Worm (Caenorhabditis elegans) whole organism, young adult: Measurements from ENCODE around the gene irld-47.

Experiments used
- F23B12.7 ChIP-seq: sonication (generic microtip); optimal IDR thresholded peaks from 2 replicates; lab custom pipeline; 2017; ENCODE audit warnings: missing genetic modification characterization, mild to moderate bottlenecking, missing compliant biosample characterization, antibody characterized with exemption, moderate library complexity; ENCODE audit not compliant: insufficient read depth
- F33H1.4 ChIP-seq: fragments of 200-800 bp; sonication (Bioruptor generic); IDR thresholded peaks from 2 replicates; pipeline ENCODE4 v1.3.6; 2022; ENCODE audit warnings: missing genetic modification reagents, missing genetic modification characterization, missing compliant biosample characterization
- F55B11.4 ChIP-seq: sonication (generic microtip); optimal IDR thresholded peaks from 2 replicates; lab custom pipeline; 2016; ENCODE audit warnings: missing compliant biosample characterization, missing genetic modification characterization, borderline replicate concordance; ENCODE audit not compliant: insufficient read depth
- akir-1 ChIP-seq: fragments of 200-800 bp; sonication (Bioruptor generic); optimal IDR thresholded peaks from 2 replicates; lab custom pipeline; 2018; ENCODE audit warnings: mild to moderate bottlenecking, missing genetic modification characterization, moderate library complexity, missing compliant biosample characterization
- ama-1 ChIP-seq, 3 experiments: fragments of 150-350 bp in 1 of 3; sonication (generic microtip) in 2 of 3; optimal IDR thresholded peaks; 2 replicates each; lab custom pipeline; 2014 to 2018; ENCODE audit warnings: missing biosample characterization in 2 of 3, missing genetic modification characterization in 2 of 3, missing genetic modification reagents in 2 of 3
- attf-5 ChIP-seq: fragments of 200-800 bp; sonication (Bioruptor generic); optimal IDR thresholded peaks from 2 replicates; lab custom pipeline; 2018; ENCODE audit warnings: mild to moderate bottlenecking, missing genetic modification characterization, missing compliant biosample characterization
- ceh-40 ChIP-seq: fragments of 200-800 bp; sonication (Bioruptor generic); IDR thresholded peaks from 2 replicates; pipeline ENCODE4 v1.3.6; 2022; ENCODE audit warnings: missing genetic modification characterization, missing compliant biosample characterization
- ceh-58 ChIP-seq: fragments of 200-800 bp; sonication (Bioruptor generic); IDR thresholded peaks from 2 replicates; pipeline ENCODE4 v1.3.6; 2022; ENCODE audit warnings: missing genetic modification characterization, missing compliant biosample characterization
- hsf-1 ChIP-seq: fragments of 200-800 bp; sonication (Bioruptor generic); IDR thresholded peaks from 2 replicates; pipeline ENCODE4 v1.3.6; 2022; ENCODE audit warnings: missing genetic modification reagents, missing genetic modification characterization, missing compliant biosample characterization
- lag-1 ChIP-seq: fragments of 200-800 bp; sonication (Bioruptor generic); IDR thresholded peaks from 2 replicates; pipeline ENCODE4 v1.3.6; 2022; ENCODE audit warnings: missing genetic modification reagents, missing genetic modification characterization, missing compliant biosample characterization
- mes-4 ChIP-seq: sonication (generic microtip); optimal IDR thresholded peaks from 2 replicates; lab custom pipeline; 2016; ENCODE audit warnings: missing genotype, missing genetic modification characterization, missing compliant biosample characterization
- tbx-9 ChIP-seq: sonication (generic microtip); optimal IDR thresholded peaks from 2 replicates; lab custom pipeline; 2016; ENCODE audit warnings: borderline replicate concordance, missing genetic modification characterization, inconsistent platforms, missing compliant biosample characterization
- ztf-18 ChIP-seq: sonication (generic microtip); optimal IDR thresholded peaks from 2 replicates; lab custom pipeline; 2016; ENCODE audit warnings: missing genotype, mild to moderate bottlenecking, missing genetic modification characterization, missing compliant biosample characterization

- TF ChIP-seq lag-1 (no peak), tbx-9 (tag; lab: Kevin White, UChicago) (no peak), attf-5 (GFP tag; lab: Kevin White, UChicago) (no peak), ceh-58 (GFP tag; lab: Robert Waterston, UW) (no peak), F33H1.4 (no peak), mes-4 (tag; lab: Kevin White, UChicago) (no peak), ama-1 (optimal IDR thresholded peaks at IDR 0.05; lab: Kevin White, UChicago) (peak; percentile 43), ama-1 (GFP tag; optimal IDR thresholded peaks at IDR 0.05; lab: Kevin White, UChicago) (no peak), ztf-18 (tag; lab: Kevin White, UChicago) (no peak), F23B12.7 (tag; lab: Kevin White, UChicago) (no peak), ceh-40 (no peak), hsf-1 (GFP tag; lab: Robert Waterston, UW) (no peak), F55B11.4 (tag; lab: Kevin White, UChicago) (no peak), akir-1 (GFP tag; lab: Kevin White, UChicago) (no peak)
These were observed 31.9 kb downstream of the irld-47 start, which contains the start of gene srlf-1 for ce11 chrII:7790324-7790898.
